Fruit fly (Drosophila melanogaster): ENCODE measurements around the gene CG3436.

dm6 chr2L:128977-129941, 26.6 kb upstream of the CG3436 start:
- TF ChIP-seq Eip78C (GFP tag) (peak; percentile 83), Blimp-1 (GFP tag; optimal IDR thresholded peaks at IDR 0.05) (peak; percentile 8), Hr4 (GFP tag; optimal IDR thresholded peaks at IDR 0.05) (no peak), Lpt (GFP tag; optimal IDR thresholded peaks at IDR 0.05) (peak; percentile 21), OdsH (GFP tag; optimal IDR thresholded peaks at IDR 0.05) (no peak), Met (GFP tag; optimal IDR thresholded peaks at IDR 0.05) (peak; percentile 47), vri (GFP tag; optimal IDR thresholded peaks at IDR 0.05) (peak; percentile 75), lz (GFP tag; optimal IDR thresholded peaks at IDR 0.05) (peak; percentile 25)

Data from whole organism, prepupa.